Worm (Caenorhabditis elegans) whole organism, late embryonic: ENCODE results near the gene srxa-10.

Experiments used
- C08G9.2 ChIP-seq: sonication (generic microtip); optimal IDR thresholded peaks from 2 replicates; lab custom pipeline; 2016; ENCODE audit warnings: mild to moderate bottlenecking, missing genetic modification characterization, moderate library complexity, missing compliant biosample characterization
- K02D7.2 ChIP-seq: sonication (generic microtip); optimal IDR thresholded peaks from 2 replicates; lab custom pipeline; 2017; ENCODE audit warnings: mild to moderate bottlenecking, missing genetic modification characterization, missing compliant biosample characterization
- T23F11.4 ChIP-seq: fragments of 200-800 bp; sonication (Bioruptor generic); optimal IDR thresholded peaks from 2 replicates; lab custom pipeline; 2018; ENCODE audit warnings: mild to moderate bottlenecking, missing genetic modification characterization, missing compliant biosample characterization
- ceh-19 ChIP-seq: fragments of 200-800 bp; sonication (Bioruptor generic); optimal IDR thresholded peaks from 2 replicates; lab custom pipeline; 2018; ENCODE audit warnings: mild to moderate bottlenecking, missing genetic modification characterization, missing compliant biosample characterization
- ceh-22 ChIP-seq: sonication (generic microtip); optimal IDR thresholded peaks from 2 replicates; lab custom pipeline; 2017; ENCODE audit warnings: missing biosample characterization, missing genetic modification characterization
- ceh-34 ChIP-seq: sonication (generic microtip); optimal IDR thresholded peaks from 2 replicates; lab custom pipeline; 2016; ENCODE audit warnings: mild to moderate bottlenecking, missing genetic modification characterization, missing compliant biosample characterization
- ceh-45 ChIP-seq: fragments of 200-800 bp; sonication (Bioruptor generic); IDR thresholded peaks from 2 replicates; pipeline ENCODE4 v1.3.6; 2022; ENCODE audit warnings: missing genetic modification reagents, missing genetic modification characterization, missing compliant biosample characterization
- ceh-6 ChIP-seq: fragments of 200-800 bp; sonication (Bioruptor generic); optimal IDR thresholded peaks from 2 replicates; lab custom pipeline; 2018; ENCODE audit warnings: mild to moderate bottlenecking, missing genetic modification characterization, missing compliant biosample characterization
- che-1 ChIP-seq: sonication (generic microtip); optimal IDR thresholded peaks from 2 replicates; lab custom pipeline; 2016; ENCODE audit warnings: mild to moderate bottlenecking, missing genetic modification characterization, missing compliant biosample characterization
- dmd-4 ChIP-seq: sonication (generic microtip); optimal IDR thresholded peaks from 2 replicates; lab custom pipeline; 2016; ENCODE audit warnings: borderline replicate concordance, missing genetic modification characterization, missing compliant biosample characterization
- dve-1 ChIP-seq: sonication (generic microtip); optimal IDR thresholded peaks from 2 replicates; lab custom pipeline; 2017; ENCODE audit warnings: antibody characterized with exemption, mild to moderate bottlenecking, missing genetic modification characterization, missing compliant biosample characterization
- elt-2 ChIP-seq: sonication (generic microtip); optimal IDR thresholded peaks from 2 replicates; lab custom pipeline; 2016; ENCODE audit warnings: missing genetic modification reagents, missing genetic modification characterization, missing compliant biosample characterization
- elt-4 ChIP-seq: sonication (generic microtip); optimal IDR thresholded peaks from 2 replicates; lab custom pipeline; 2016; ENCODE audit warnings: missing genetic modification characterization, missing compliant biosample characterization
- ets-4 ChIP-seq: sonication (generic microtip); optimal IDR thresholded peaks from 2 replicates; lab custom pipeline; 2016; ENCODE audit warnings: missing genetic modification characterization, missing compliant biosample characterization
- eyg-1 ChIP-seq: sonication (generic microtip); optimal IDR thresholded peaks from 2 replicates; lab custom pipeline; 2016; ENCODE audit warnings: missing genotype, missing genetic modification characterization, missing compliant biosample characterization
- fkh-10 ChIP-seq: fragments of 150-350 bp; optimal IDR thresholded peaks from 2 replicates; lab custom pipeline; 2014; ENCODE audit warnings: missing biosample characterization, missing genetic modification reagents, missing genetic modification characterization
- hlh-15 ChIP-seq: sonication (generic microtip); optimal IDR thresholded peaks from 2 replicates; lab custom pipeline; 2016; ENCODE audit warnings: missing genetic modification characterization, missing compliant biosample characterization
- lim-6 ChIP-seq: sonication (generic microtip); optimal IDR thresholded peaks from 2 replicates; lab custom pipeline; 2016; ENCODE audit warnings: missing genetic modification characterization, missing compliant biosample characterization
- madf-2 ChIP-seq: sonication (generic microtip); optimal IDR thresholded peaks from 2 replicates; lab custom pipeline; 2017; ENCODE audit warnings: missing genetic modification characterization, missing compliant biosample characterization
- nfya-1 ChIP-seq: sonication (generic microtip); optimal IDR thresholded peaks from 2 replicates; lab custom pipeline; 2017; ENCODE audit warnings: missing genetic modification characterization, mild to moderate bottlenecking, missing compliant biosample characterization, antibody characterized with exemption, moderate library complexity
- pat-9 ChIP-seq: fragments of 200-800 bp; sonication (Bioruptor generic); optimal IDR thresholded peaks from 2 replicates; lab custom pipeline; 2018; ENCODE audit warnings: mild to moderate bottlenecking, missing genetic modification characterization, moderate library complexity, missing compliant biosample characterization
- pax-1 ChIP-seq: fragments of 150-350 bp; optimal IDR thresholded peaks from 2 replicates; lab custom pipeline; 2014; ENCODE audit warnings: missing biosample characterization, missing genetic modification characterization
- pha-2 ChIP-seq: sonication (generic microtip); optimal IDR thresholded peaks from 2 replicates; lab custom pipeline; 2017; ENCODE audit warnings: mild to moderate bottlenecking, missing genetic modification characterization, missing compliant biosample characterization
- pqm-1 ChIP-seq: sonication (generic microtip); optimal IDR thresholded peaks from 2 replicates; lab custom pipeline; 2016; ENCODE audit warnings: missing genetic modification characterization, missing compliant biosample characterization
- pros-1 ChIP-seq: fragments of 150-350 bp; optimal IDR thresholded peaks from 2 replicates; lab custom pipeline; 2014; ENCODE audit warnings: missing biosample characterization, missing genetic modification reagents, missing genetic modification characterization
- ref-2 ChIP-seq: sonication (generic microtip); optimal IDR thresholded peaks from 2 replicates; lab custom pipeline; 2016; ENCODE audit warnings: missing genetic modification characterization, missing compliant biosample characterization
- sdc-2 ChIP-seq: sonication (generic microtip); optimal IDR thresholded peaks from 2 replicates; lab custom pipeline; 2016; ENCODE audit warnings: missing genotype, missing genetic modification characterization, missing compliant biosample characterization
- tbx-7 ChIP-seq: sonication (generic microtip); optimal IDR thresholded peaks from 2 replicates; lab custom pipeline; 2016; ENCODE audit warnings: missing genotype, missing genetic modification characterization, missing compliant biosample characterization
- unc-42 ChIP-seq: sonication (generic microtip); optimal IDR thresholded peaks from 2 replicates; lab custom pipeline; 2016; ENCODE audit warnings: missing genotype, missing genetic modification characterization, missing compliant biosample characterization
- unc-55 ChIP-seq: sonication (generic microtip); optimal IDR thresholded peaks from 2 replicates; lab custom pipeline; 2017; ENCODE audit warnings: missing biosample characterization, missing genetic modification reagents, missing genetic modification characterization
- zip-5 ChIP-seq: sonication (generic microtip); optimal IDR thresholded peaks from 2 replicates; lab custom pipeline; 2016; ENCODE audit warnings: missing genetic modification characterization, missing compliant biosample characterization

Gene srxa-10

ce11 chrIII:9793592-9794417 lies 2.5 kb downstream of the srxa-10 start, which contains the start of the genes R10E11.9 and mcm-6:
R10E11.9 (minus strand) TSS chrIII:9793642.
mcm-6 (plus strand) TSS chrIII:9794367.
- TF ChIP-seq unc-42 (no peak), T23F11.4 (no peak), ceh-45 (no peak), pat-9 (tag; lab: Kevin White, UChicago) (no peak), fkh-10 (GFP tag; lab: Kevin White, UChicago) (no peak), elt-4 (no peak), pax-1 (no peak), madf-2 (no peak), ceh-22 (tag; lab: Kevin White, UChicago) (no peak), eyg-1 (no peak), nfya-1 (tag; lab: Kevin White, UChicago) (no peak), pros-1 (tag; lab: Kevin White, UChicago) (no peak), lim-6 (tag; lab: Kevin White, UChicago) (no peak), tbx-7 (tag; lab: Kevin White, UChicago) (no peak), K02D7.2 (tag; lab: Kevin White, UChicago) (no peak), ceh-34 (tag; lab: Kevin White, UChicago) (no peak)
- TF ChIP-seq, all 69 proteins: peak for 0

DNA sequence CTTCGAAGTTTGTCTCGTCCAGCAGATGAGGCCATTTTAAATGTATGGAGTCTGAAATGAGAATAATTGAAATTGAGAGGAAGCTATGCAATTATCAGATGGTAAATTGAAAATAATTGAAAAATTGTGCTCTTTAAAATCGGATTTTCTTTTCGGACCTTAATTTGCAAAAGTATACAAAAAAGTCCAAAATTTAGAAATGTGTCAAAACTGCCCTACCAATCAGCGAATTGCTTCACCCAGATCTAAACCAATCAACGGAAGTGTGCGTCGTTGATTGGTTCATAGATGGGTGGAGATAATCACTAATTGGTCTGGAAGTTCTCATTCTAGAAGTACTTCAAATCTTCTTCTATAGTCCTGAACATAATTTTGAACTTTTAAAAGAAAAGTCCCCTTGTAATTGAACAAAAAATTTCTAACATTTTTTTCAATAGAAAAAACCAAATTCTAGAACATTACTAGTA lies 6.7 kb downstream of the srxa-10 start, which contains the start of gene R10E11.5:
Gene R10E11.5, minus strand, starts transcription at position 51 of the 467 bp plus-strand sequence.
- peak; percentile 51 for TF ChIP-seq nfya-1 (tag; lab: Kevin White, UChicago)
- TF ChIP-seq pqm-1 = no peak

- TF ChIP-seq nfya-1 (tag; lab: Kevin White, UChicago) (peak; percentile 84), dve-1 (tag; lab: Kevin White, UChicago) (no peak)
These were observed 7.3 kb downstream of the srxa-10 start for ce11 chrIII:9789083-9789482.

DNA sequence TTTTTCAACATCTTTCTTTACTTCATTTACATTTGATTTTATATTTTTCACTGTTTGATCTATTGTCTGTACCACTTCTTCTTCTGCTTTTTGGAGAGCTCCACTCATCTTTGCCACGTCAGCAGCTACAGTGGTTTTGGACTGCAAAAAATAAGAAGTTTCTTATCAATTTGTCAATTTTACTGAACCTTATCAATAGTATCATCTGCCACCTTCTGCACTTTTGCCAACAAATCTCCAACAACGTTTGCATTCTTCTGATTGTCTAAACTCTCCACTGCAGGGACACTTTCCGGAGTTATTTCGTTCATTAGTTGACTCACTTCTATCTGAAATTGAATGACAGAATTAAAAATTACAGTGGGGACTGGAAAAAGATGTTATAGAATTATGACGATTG lies 9.6 kb downstream of the srxa-10 start:
- TF ChIP-seq elt-2 (tag; lab: Kevin White, UChicago) (peak; percentile 79), sdc-2 (tag; lab: Kevin White, UChicago) (no peak)

DNA sequence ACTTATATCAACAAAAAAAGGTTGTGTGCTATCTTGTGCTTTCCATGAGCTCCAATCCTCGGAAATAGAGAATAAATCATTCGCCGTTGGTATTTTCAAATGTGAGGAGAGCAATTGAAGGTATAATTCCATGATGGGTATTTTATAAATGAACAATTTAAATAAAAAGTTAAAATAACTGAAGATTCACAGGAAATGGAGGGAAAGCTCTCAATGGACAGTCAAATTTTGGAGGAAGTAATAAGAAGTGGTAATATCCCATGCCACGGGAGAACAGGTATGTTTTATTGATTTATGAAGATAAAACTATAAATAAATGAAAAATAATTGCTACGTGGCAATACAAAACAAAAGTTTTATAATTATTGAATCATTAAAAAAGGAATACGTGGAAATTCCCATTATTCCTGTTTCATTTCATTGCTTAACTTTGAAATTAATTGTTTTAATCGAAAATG lies 13.2 kb downstream of the srxa-10 start:
- no peak for TF ChIP-seq elt-4
- no peak for TF ChIP-seq C08G9.2
- no peak for TF ChIP-seq unc-55 (GFP tag; lab: Kevin White, UChicago)
- no peak for TF ChIP-seq ref-2
- no peak for TF ChIP-seq pat-9 (tag; lab: Kevin White, UChicago)
- no peak for TF ChIP-seq dmd-4 (tag; lab: Kevin White, UChicago)

DNA sequence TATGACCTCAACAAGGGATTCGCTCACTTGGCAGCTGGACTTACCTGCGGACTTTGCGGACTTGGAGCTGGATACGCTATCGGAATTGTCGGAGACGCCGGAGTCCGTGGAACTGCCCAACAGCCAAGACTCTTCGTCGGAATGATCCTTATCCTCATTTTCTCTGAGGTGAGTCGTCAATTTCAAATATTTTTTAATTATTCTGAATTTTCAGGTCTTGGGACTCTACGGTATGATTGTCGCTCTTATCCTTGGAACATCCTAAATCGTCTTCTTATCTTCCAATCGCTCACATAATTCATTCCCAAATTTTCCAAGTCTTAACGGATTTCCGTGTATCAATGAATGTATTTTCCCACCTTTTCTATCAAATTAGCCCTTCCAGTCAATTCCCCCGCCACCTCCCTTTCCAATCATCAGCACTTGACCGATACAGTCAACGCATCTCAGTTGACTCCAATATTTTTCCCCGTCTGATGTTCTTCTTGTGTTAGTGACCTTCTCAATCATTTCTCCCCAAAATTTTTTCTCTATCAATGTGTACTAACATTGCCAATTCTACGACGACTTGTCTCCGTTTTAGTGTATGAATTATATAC lies 13.8 kb downstream of the srxa-10 start, which contains the start of gene R10E11.6:
Gene R10E11.6, plus strand, starts transcription at position 524 of the 599 bp plus-strand sequence.
- TF ChIP-seq zip-5 (tag; lab: Kevin White, UChicago) (no peak), hlh-15 (tag; lab: Kevin White, UChicago) (no peak), ceh-19 (GFP tag; lab: Kevin White, UChicago) (no peak), che-1 (tag; lab: Kevin White, UChicago) (no peak), T23F11.4 (no peak), pha-2 (no peak), ceh-45 (no peak), pax-1 (no peak), ets-4 (tag; lab: Kevin White, UChicago) (no peak), ceh-6 (GFP tag; lab: Kevin White, UChicago) (no peak)
- TF ChIP-seq, all 69 proteins: peak for 0
